Fruit fly (Drosophila melanogaster) whole organism, embryonic: ENCODE results near the gene Alg7.
A peak's percentile ranks its signal among the peaks of the same experiment; 100 is the strongest.

Source experiments
- Blimp-1 ChIP-seq: fragments of 200-800 bp; sonication (Bioruptor generic); optimal IDR thresholded peaks from 3 replicates; lab custom pipeline; 2018; ENCODE audit warnings: missing biosample characterization, missing genetic modification characterization, mild to moderate bottlenecking, moderate library complexity, missing genetic modification reagents
- CG10431 ChIP-seq: fragments of 200-800 bp; sonication (Bioruptor generic); optimal IDR thresholded peaks from 3 replicates; lab custom pipeline; 2018; ENCODE audit warnings: missing biosample characterization, mild to moderate bottlenecking, missing genetic modification characterization
- CG12942 ChIP-seq: fragments of 200-800 bp; sonication (Bioruptor generic); optimal IDR thresholded peaks from 3 replicates; lab custom pipeline; 2016; ENCODE audit warnings: missing biosample characterization, missing genetic modification characterization
- CG13123 ChIP-seq: fragments of 200-800 bp; sonication (Bioruptor generic); optimal IDR thresholded peaks from 2 replicates; lab custom pipeline; 2016; ENCODE audit warnings: missing biosample characterization, missing genetic modification characterization
- CG17802 ChIP-seq: fragments of 200-800 bp; sonication (Bioruptor generic); optimal IDR thresholded peaks from 2 replicates; lab custom pipeline; 2018; ENCODE audit warnings: missing biosample characterization, mild to moderate bottlenecking, missing genetic modification characterization, moderate library complexity
- CG18764 ChIP-seq: fragments of 200-800 bp; sonication (Bioruptor generic); optimal IDR thresholded peaks from 3 replicates; lab custom pipeline; 2016; ENCODE audit warnings: missing biosample characterization, missing genetic modification characterization
- CG2875 ChIP-seq: fragments of 200-800 bp; sonication (Bioruptor generic); optimal IDR thresholded peaks from 2 replicates; lab custom pipeline; 2017; ENCODE audit warnings: missing biosample characterization, mild to moderate bottlenecking, missing genetic modification characterization, missing genetic modification reagents
- CG30020 ChIP-seq: fragments of 200-800 bp; optimal IDR thresholded peaks from 2 replicates; lab custom pipeline; 2019; ENCODE audit warnings: missing biosample characterization, mild to moderate bottlenecking, missing genetic modification characterization, moderate library complexity
- CG34224 ChIP-seq: fragments of 200-800 bp; sonication (Bioruptor generic); IDR thresholded peaks from 3 replicates; pipeline ENCODE4 v1.3.6; 2022; ENCODE audit warnings: missing biosample characterization, missing genetic modification characterization; ENCODE audit not compliant: partially characterized antibody
- CG34376 ChIP-seq: fragments of 200-800 bp; sonication (Bioruptor generic); optimal IDR thresholded peaks from 2 replicates; lab custom pipeline; 2018; ENCODE audit warnings: missing biosample characterization, mild to moderate bottlenecking, missing genetic modification characterization
- CG42726 ChIP-seq: fragments of 200-800 bp; sonication (Bioruptor generic); IDR thresholded peaks from 2 replicates; pipeline ENCODE4 v1.3.6; 2022; ENCODE audit warnings: missing biosample characterization, missing genetic modification characterization; ENCODE audit not compliant: partially characterized antibody
- CG4424 ChIP-seq: fragments of 200-800 bp; sonication (Bioruptor generic); optimal IDR thresholded peaks from 3 replicates; lab custom pipeline; 2016; ENCODE audit warnings: missing biosample characterization, missing genetic modification characterization
- CG4617 ChIP-seq: fragments of 200-800 bp; sonication (Bioruptor generic); optimal IDR thresholded peaks from 3 replicates; lab custom pipeline; 2016; ENCODE audit warnings: missing biosample characterization, missing genetic modification characterization, borderline replicate concordance
- CG7372 ChIP-seq: fragments of 200-800 bp; sonication (Bioruptor generic); IDR thresholded peaks from 2 replicates; pipeline ENCODE4 v1.3.6; 2022; ENCODE audit warnings: missing biosample characterization, missing genetic modification characterization
- CG8765 ChIP-seq: fragments of 200-800 bp; sonication (Bioruptor generic); IDR thresholded peaks from 2 replicates; pipeline ENCODE4 v1.3.6; 2022; ENCODE audit warnings: missing biosample characterization, missing genetic modification characterization
- CTCF ChIP-seq: fragments of 200-800 bp; sonication (Bioruptor generic); optimal IDR thresholded peaks from 2 replicates; lab custom pipeline; 2017; ENCODE audit warnings: missing biosample characterization, mild to moderate bottlenecking, missing genetic modification characterization, moderate library complexity
- Camta ChIP-seq: fragments of 200-800 bp; sonication (Bioruptor generic); optimal IDR thresholded peaks from 2 replicates; lab custom pipeline; 2016; ENCODE audit warnings: missing biosample characterization, missing genetic modification characterization
- Doc3 ChIP-seq: fragments of 200-800 bp; sonication (Bioruptor generic); IDR thresholded peaks from 3 replicates; pipeline ENCODE4 v1.3.6; 2022; ENCODE audit warnings: missing biosample characterization, missing genetic modification characterization; ENCODE audit not compliant: partially characterized antibody
- E2f1 ChIP-seq: fragments of 200-800 bp; sonication (Bioruptor generic); IDR thresholded peaks from 2 replicates; pipeline ENCODE4 v1.3.6; 2022; ENCODE audit warnings: missing biosample characterization, missing genetic modification characterization
- ERR ChIP-seq: fragments of 200-800 bp; sonication (Bioruptor generic); optimal IDR thresholded peaks from 2 replicates; lab custom pipeline; 2016; ENCODE audit warnings: missing biosample characterization, missing genetic modification characterization
- GATAe ChIP-seq: fragments of 200-800 bp; sonication (Bioruptor generic); conservative IDR thresholded peaks from 2 replicates; pipeline ENCODE4 v1.3.6; 2022; ENCODE audit warnings: missing biosample characterization, missing genetic modification characterization
- Hr51 ChIP-seq, 2 experiments: fragments of 200-800 bp; sonication (Bioruptor generic); optimal IDR thresholded peaks; 2 replicates in 1 of 2; 3 replicates in 1 of 2; lab custom pipeline; 2016 to 2018; ENCODE audit warnings: missing biosample characterization in 2 of 2, missing genetic modification characterization in 2 of 2, mild to moderate bottlenecking in 1 of 2, moderate library complexity in 1 of 2
- Hr78 ChIP-seq, 2 experiments: fragments of 200-800 bp in 1 of 2; fragments of >200 bp in 1 of 2; sonication (Bioruptor generic) in 1 of 2; optimal IDR thresholded peaks; 2 replicates each; lab custom pipeline; 2017 to 2019; ENCODE audit warnings: missing biosample characterization in 2 of 2, missing genetic modification characterization in 2 of 2, mild to moderate bottlenecking in 1 of 2, moderate library complexity in 1 of 2
- Jarid2 ChIP-seq: fragments of 200-800 bp; sonication (Bioruptor generic); optimal IDR thresholded peaks from 3 replicates; lab custom pipeline; 2017; ENCODE audit warnings: mild to moderate bottlenecking, missing biosample characterization, missing genetic modification reagents, missing genetic modification characterization
- Lim3 ChIP-seq: fragments of 200-800 bp; sonication (Bioruptor generic); IDR thresholded peaks from 2 replicates; pipeline ENCODE4 v1.3.6; 2022; ENCODE audit warnings: missing biosample characterization, missing genetic modification characterization
- Med ChIP-seq: fragments of 200-800 bp; sonication (Bioruptor generic); peaks from one replicate; lab custom pipeline; 2016; ENCODE audit warnings: missing biosample characterization, missing genetic modification characterization, mild to moderate bottlenecking, inconsistent platforms, moderate library complexity
- Nf-YB ChIP-seq: fragments of 200-800 bp; sonication (Bioruptor generic); optimal IDR thresholded peaks from 3 replicates; lab custom pipeline; 2019; ENCODE audit warnings: missing biosample characterization, mild to moderate bottlenecking, missing genetic modification characterization, moderate library complexity
- Pdp1 ChIP-seq, 2 experiments: fragments of 200-800 bp; sonication (Bioruptor generic); optimal IDR thresholded peaks; 3 replicates each; lab custom pipeline; 2016; ENCODE audit warnings: missing biosample characterization in 2 of 2, missing genetic modification characterization in 2 of 2, mild to moderate bottlenecking in 1 of 2, moderate library complexity in 1 of 2
- Poxn ChIP-seq: fragments of 200-800 bp; sonication (Bioruptor generic); IDR thresholded peaks from 2 replicates; pipeline ENCODE4 v1.3.6; 2022; ENCODE audit warnings: missing biosample characterization, missing genetic modification characterization
- Rx ChIP-seq: fragments of 200-800 bp; sonication (Bioruptor generic); IDR thresholded peaks from 2 replicates; pipeline ENCODE4 v1.3.6; 2022; ENCODE audit warnings: missing biosample characterization, missing genetic modification characterization
- Vsx1 ChIP-seq: fragments of 200-800 bp; sonication (Bioruptor generic); optimal IDR thresholded peaks from 2 replicates; lab custom pipeline; 2017; ENCODE audit warnings: missing biosample characterization, mild to moderate bottlenecking, missing genetic modification characterization, missing genetic modification reagents
- ap ChIP-seq: fragments of 200-800 bp; sonication (Bioruptor generic); IDR thresholded peaks from 2 replicates; pipeline ENCODE4 v1.3.6; 2022; ENCODE audit warnings: missing biosample characterization, missing genetic modification characterization
- crp ChIP-seq, 2 experiments: fragments of 200-800 bp; sonication (Bioruptor generic); optimal IDR thresholded peaks; 2 replicates in 1 of 2; 3 replicates in 1 of 2; lab custom pipeline; 2017; ENCODE audit warnings: missing biosample characterization in 2 of 2, missing genetic modification characterization in 2 of 2, mild to moderate bottlenecking in 1 of 2, moderate library complexity in 1 of 2
- dmrt11E ChIP-seq: fragments of 200-800 bp; sonication (Bioruptor generic); optimal IDR thresholded peaks from 3 replicates; lab custom pipeline; 2018; ENCODE audit warnings: missing biosample characterization, mild to moderate bottlenecking, missing genetic modification characterization, moderate library complexity
- emc ChIP-seq: fragments of 200-800 bp; sonication (Bioruptor generic); optimal IDR thresholded peaks from 2 replicates; lab custom pipeline; 2016; ENCODE audit warnings: missing biosample characterization, missing genetic modification characterization
- ems ChIP-seq: fragments of 200-800 bp; sonication (Bioruptor generic); optimal IDR thresholded peaks from 3 replicates; lab custom pipeline; 2016; ENCODE audit warnings: missing biosample characterization, missing genetic modification characterization
- en ChIP-seq: fragments of 200-800 bp; sonication (Bioruptor generic); optimal IDR thresholded peaks from 2 replicates; lab custom pipeline; 2016; ENCODE audit warnings: missing biosample characterization, missing genetic modification characterization
- eyg ChIP-seq: fragments of 200-800 bp; sonication (Bioruptor generic); optimal IDR thresholded peaks from 3 replicates; lab custom pipeline; 2016; ENCODE audit warnings: missing biosample characterization, missing genetic modification characterization
- fd96Cb ChIP-seq: fragments of 200-800 bp; sonication (Bioruptor generic); optimal IDR thresholded peaks from 2 replicates; lab custom pipeline; 2018; ENCODE audit warnings: missing biosample characterization, mild to moderate bottlenecking, missing genetic modification characterization, moderate library complexity
- mirr ChIP-seq: fragments of 200-800 bp; sonication (Bioruptor generic); optimal IDR thresholded peaks from 3 replicates; lab custom pipeline; 2018; ENCODE audit warnings: missing biosample characterization, mild to moderate bottlenecking, missing genetic modification characterization
- sug ChIP-seq: fragments of 200-800 bp; optimal IDR thresholded peaks from 2 replicates; lab custom pipeline; 2019; ENCODE audit warnings: missing biosample characterization, mild to moderate bottlenecking, missing genetic modification characterization, moderate library complexity
- tap ChIP-seq: fragments of 200-800 bp; optimal IDR thresholded peaks from 3 replicates; lab custom pipeline; 2019; ENCODE audit warnings: missing biosample characterization, mild to moderate bottlenecking, missing genetic modification characterization, moderate library complexity
- wor ChIP-seq: fragments of 200-800 bp; sonication (Bioruptor generic); IDR thresholded peaks from 2 replicates; pipeline ENCODE4 v1.3.6; 2022; ENCODE audit warnings: missing biosample characterization, missing genetic modification characterization

Alg7 gene

DNA sequence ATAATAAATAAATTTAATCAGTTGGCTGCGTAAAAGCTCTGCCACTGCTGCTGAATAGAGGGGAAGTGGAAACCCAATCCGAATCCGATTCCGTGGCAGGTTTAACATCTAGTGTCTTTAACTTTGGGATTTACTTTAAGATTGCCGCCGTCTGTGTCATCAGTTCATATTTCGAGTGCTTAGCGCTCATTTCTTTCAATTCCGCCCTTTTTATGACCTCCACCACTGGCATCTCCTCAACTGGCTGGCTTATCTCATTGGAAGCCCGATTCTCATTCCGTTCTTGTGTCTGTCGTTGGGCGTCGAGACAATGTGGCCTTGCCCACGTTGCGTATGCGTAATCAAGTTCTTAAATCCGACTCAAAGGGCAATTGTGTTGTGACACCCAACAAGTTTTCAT is 38.2 kb upstream of the Alg7 start (continued):
- TF ChIP-seq Blimp-1 (no peak), Doc3 (GFP tag; lab: Robert Waterston, UW) (no peak), CG30020 (tag; lab: Kevin White, UChicago) (no peak), CG8765 (GFP tag; lab: Robert Waterston, UW) (no peak), CG34376 (GFP tag; lab: Kevin White, UChicago) (peak; percentile 67), CTCF (GFP tag; lab: Kevin White, UChicago) (no peak), GATAe (GFP tag; lab: Robert Waterston, UW) (no peak), CG18764 (no peak), Med (GFP tag; lab: Kevin White, UChicago) (peak; percentile 61), emc (GFP tag; lab: Kevin White, UChicago) (no peak), CG34224 (GFP tag; lab: Robert Waterston, UW) (no peak), dmrt11E (tag; lab: Kevin White, UChicago) (no peak), Jarid2 (GFP tag; lab: Kevin White, UChicago) (no peak), CG13123 (GFP tag; lab: Kevin White, UChicago) (no peak), CG10431 (GFP tag; lab: Kevin White, UChicago) (no peak), eyg (GFP tag; lab: Kevin White, UChicago) (no peak), Vsx1 (GFP tag; lab: Kevin White, UChicago) (no peak), Lim3 (GFP tag; lab: Robert Waterston, UW) (no peak), mirr (GFP tag; lab: Kevin White, UChicago) (no peak), fd96Cb (tag; lab: Kevin White, UChicago) (no peak), sug (peak; percentile 36), ap (no peak), tap (tag; lab: Kevin White, UChicago) (no peak), CG42726 (GFP tag; lab: Robert Waterston, UW) (no peak), Camta (GFP tag; lab: Kevin White, UChicago) (no peak), wor (GFP tag; lab: Robert Waterston, UW) (no peak), CG4424 (GFP tag; lab: Kevin White, UChicago) (no peak), Rx (GFP tag; lab: Robert Waterston, UW) (no peak), Poxn (GFP tag; lab: Robert Waterston, UW) (no peak), ERR (GFP tag; lab: Kevin White, UChicago) (peak; percentile 7), CG4617 (GFP tag; lab: Kevin White, UChicago) (no peak), Pdp1 (GFP tag; optimal IDR thresholded peaks at IDR 0.05; lab: Kevin White, UChicago) (peak in 1 of 2 experiments; percentile 69), crp (GFP tag; optimal IDR thresholded peaks at IDR 0.05; lab: Kevin White, UChicago) (no peak), Hr78 (GFP tag; optimal IDR thresholded peaks at IDR 0.05; lab: Kevin White, UChicago) (peak in 1 of 2 experiments; percentile 12), CG17802 (tag; lab: Kevin White, UChicago) (no peak), CG7372 (GFP tag; lab: Robert Waterston, UW) (no peak), Hr51 (GFP tag; optimal IDR thresholded peaks at IDR 0.05; lab: Kevin White, UChicago) (no peak), Nf-YB (GFP tag; lab: Kevin White, UChicago) (no peak), CG2875 (no peak), CG12942 (GFP tag; lab: Kevin White, UChicago) (no peak), E2f1 (GFP tag; lab: Robert Waterston, UW) (no peak), en (GFP tag; lab: Kevin White, UChicago) (no peak), ems (GFP tag; lab: Kevin White, UChicago) (no peak)
